Worm (Caenorhabditis elegans) whole organism, L4/young adult: ENCODE data around the gene inpp-4B.

Experiments used
- W03F9.2 ChIP-seq: fragments of 150-350 bp; optimal IDR thresholded peaks from 2 replicates; lab custom pipeline; 2014; ENCODE audit warnings: missing biosample characterization, missing genetic modification characterization
- dao-5 ChIP-seq: sonication (generic microtip); optimal IDR thresholded peaks from 2 replicates; lab custom pipeline; 2016; ENCODE audit warnings: missing genotype, missing genetic modification characterization, moderate library complexity, missing compliant biosample characterization
- him-1 ChIP-seq: sonication (generic microtip); optimal IDR thresholded peaks from 2 replicates; lab custom pipeline; 2016; ENCODE audit warnings: missing genotype, missing genetic modification reagents, missing genetic modification characterization, missing compliant biosample characterization

DNA sequence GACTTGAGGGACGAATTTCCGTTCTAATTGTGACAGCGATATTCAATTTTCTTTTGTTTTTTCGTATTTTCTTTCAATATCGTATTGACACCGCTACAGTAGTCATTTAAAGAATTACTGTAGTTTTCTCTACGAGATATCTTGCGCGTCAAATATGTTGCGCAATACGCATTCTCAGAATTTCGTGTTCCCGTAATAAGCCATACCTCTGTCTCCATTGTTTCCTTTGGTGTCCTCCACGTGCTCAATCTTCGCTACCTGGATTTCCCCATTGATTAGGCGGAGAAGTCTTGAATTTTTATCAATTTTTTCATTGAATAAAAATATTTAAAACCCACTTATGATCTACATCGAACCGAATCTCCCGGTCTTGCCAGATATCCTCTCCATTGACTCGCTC lies 5.4 kb downstream of the inpp-4B start:
- no peak for TF ChIP-seq W03F9.2 (tag; lab: Kevin White, UChicago)
- TF ChIP-seq him-1: no peak
- TF ChIP-seq dao-5 (tag; lab: Kevin White, UChicago): no peak
